Worm (Caenorhabditis elegans): ENCODE data around the gene T07H8.11.

Gene T07H8.11

DNA sequence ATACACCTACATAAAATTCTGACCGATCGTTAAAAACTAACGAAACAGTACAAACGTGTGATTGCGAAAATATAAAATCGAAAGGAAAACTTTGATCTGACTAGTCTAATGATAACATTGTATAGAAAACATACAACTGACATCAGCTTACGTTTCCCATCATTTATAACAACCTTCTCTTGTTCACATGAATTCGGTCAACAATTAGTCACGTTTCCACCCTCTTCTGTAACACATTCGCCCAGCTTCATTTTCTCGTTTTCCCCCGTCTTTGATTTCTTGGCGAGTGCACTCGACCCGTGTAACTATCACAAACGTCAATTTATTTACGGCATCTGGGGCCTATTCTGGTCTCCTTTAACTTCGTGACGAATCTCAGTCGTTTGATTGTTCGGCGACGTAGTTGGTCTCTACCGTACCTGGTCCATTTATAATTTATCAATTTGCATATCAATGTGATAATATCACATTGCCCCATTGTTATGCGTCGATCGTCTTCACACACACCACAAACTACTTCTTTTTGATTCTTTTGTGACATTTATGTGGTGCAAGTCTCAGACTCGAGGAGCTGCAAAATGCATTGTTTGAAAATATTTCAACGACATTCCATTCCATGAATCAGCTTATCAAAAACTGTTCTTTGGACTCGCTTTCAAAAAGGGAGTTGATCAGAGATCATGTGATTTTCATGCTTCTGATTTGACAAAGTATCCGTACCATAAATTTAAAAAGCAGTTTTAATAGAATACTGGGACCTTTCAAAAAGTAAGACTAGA is 50.2 kb downstream of the T07H8.11 start:
- TF ChIP-seq dao-5 (tag; optimal IDR thresholded peaks at IDR 0.05): no peak
- no peak for TF ChIP-seq him-1 (tag; optimal IDR thresholded peaks at IDR 0.05)
- no peak for TF ChIP-seq W03F9.2 (tag; optimal IDR thresholded peaks at IDR 0.05)
